Worm (Caenorhabditis elegans) whole organism, L1 larva: ENCODE results near the gene nhr-125.
A peak's percentile ranks its signal among the peaks of the same experiment; 100 is the strongest.

Experiments used
- C04F5.9 ChIP-seq: sonication (generic microtip); optimal IDR thresholded peaks from 2 replicates; lab custom pipeline; 2016; ENCODE audit warnings: missing genetic modification characterization, missing compliant biosample characterization
- aha-1 ChIP-seq: fragments of 150-350 bp; optimal IDR thresholded peaks from 2 replicates; lab custom pipeline; 2014; ENCODE audit warnings: missing biosample characterization, missing genetic modification characterization
- alr-1 ChIP-seq: fragments of 200-800 bp; sonication (Bioruptor generic); optimal IDR thresholded peaks from 2 replicates; lab custom pipeline; 2018; ENCODE audit warnings: borderline replicate concordance, mild to moderate bottlenecking, missing genetic modification characterization, missing compliant biosample characterization
- aly-2 ChIP-seq: fragments of 150-350 bp; optimal IDR thresholded peaks from 2 replicates; lab custom pipeline; 2014; ENCODE audit warnings: missing biosample characterization, missing genetic modification characterization
- ama-1 ChIP-seq: fragments of 150-350 bp; optimal IDR thresholded peaks from 2 replicates; lab custom pipeline; 2014
- ceh-63 ChIP-seq: fragments of 200-800 bp; sonication (Bioruptor generic); optimal IDR thresholded peaks from 2 replicates; lab custom pipeline; 2018; ENCODE audit warnings: mild to moderate bottlenecking, missing genetic modification characterization, missing compliant biosample characterization
- ceh-8 ChIP-seq: fragments of 200-800 bp; sonication (Bioruptor generic); optimal IDR thresholded peaks from 2 replicates; lab custom pipeline; 2018; ENCODE audit warnings: mild to moderate bottlenecking, missing genetic modification characterization, moderate library complexity, missing compliant biosample characterization
- ceh-88 ChIP-seq: fragments of 200-800 bp; sonication (Bioruptor generic); IDR thresholded peaks from 2 replicates; pipeline ENCODE4 v1.3.6; 2022; ENCODE audit warnings: missing genetic modification characterization, missing compliant biosample characterization
- ces-1 ChIP-seq: fragments of 150-350 bp; optimal IDR thresholded peaks from 2 replicates; lab custom pipeline; 2014; ENCODE audit warnings: missing biosample characterization, missing genetic modification reagents, missing genetic modification characterization
- dpl-1 ChIP-seq, 3 experiments: fragments of 150-350 bp in 2 of 3; sonication (generic microtip) in 1 of 3; optimal IDR thresholded peaks; 2 replicates each; lab custom pipeline; 2014 to 2017; ENCODE audit warnings: missing biosample characterization in 3 of 3, missing genetic modification characterization in 3 of 3, missing genetic modification reagents in 3 of 3
- dsc-1 ChIP-seq: sonication (generic microtip); optimal IDR thresholded peaks from 2 replicates; lab custom pipeline; 2016; ENCODE audit warnings: mild to moderate bottlenecking, missing genetic modification characterization, missing compliant biosample characterization
- efl-3 ChIP-seq: fragments of 200-800 bp; sonication (Bioruptor generic); optimal IDR thresholded peaks from 2 replicates; lab custom pipeline; 2018; ENCODE audit warnings: mild to moderate bottlenecking, missing genetic modification characterization, missing compliant biosample characterization
- egl-13 ChIP-seq: sonication (generic microtip); optimal IDR thresholded peaks from 2 replicates; lab custom pipeline; 2016; ENCODE audit warnings: missing genotype, missing genetic modification reagents, missing genetic modification characterization, missing compliant biosample characterization
- ets-5 ChIP-seq: fragments of 200-800 bp; sonication (Bioruptor generic); IDR thresholded peaks from 2 replicates; pipeline ENCODE4 v1.3.6; 2022; ENCODE audit warnings: missing genetic modification characterization, missing compliant biosample characterization
- fkh-8 ChIP-seq: sonication (generic microtip); optimal IDR thresholded peaks from 2 replicates; lab custom pipeline; 2016; ENCODE audit warnings: mild to moderate bottlenecking, missing genetic modification characterization, missing compliant biosample characterization
- hlh-17 ChIP-seq: fragments of 200-800 bp; sonication (Bioruptor generic); optimal IDR thresholded peaks from 2 replicates; lab custom pipeline; 2018; ENCODE audit warnings: missing genetic modification characterization, mild to moderate bottlenecking, missing compliant biosample characterization, moderate library complexity, borderline replicate concordance
- hlh-4 ChIP-seq: sonication (generic microtip); optimal IDR thresholded peaks from 2 replicates; lab custom pipeline; 2016; ENCODE audit warnings: mild to moderate bottlenecking, missing genetic modification characterization, missing compliant biosample characterization
- isw-1 ChIP-seq: fragments of 200-800 bp; sonication (Bioruptor generic); IDR thresholded peaks from 2 replicates; pipeline ENCODE4 v1.3.6; 2022; ENCODE audit warnings: missing genetic modification characterization, missing compliant biosample characterization
- lin-13 ChIP-seq: fragments of 150-350 bp; optimal IDR thresholded peaks from 2 replicates; lab custom pipeline; 2014; ENCODE audit warnings: missing biosample characterization, missing genetic modification reagents, missing genetic modification characterization
- lin-14 ChIP-seq: fragments of 200-800 bp; sonication (Bioruptor generic); optimal IDR thresholded peaks from 2 replicates; lab custom pipeline; 2018; ENCODE audit warnings: mild to moderate bottlenecking, missing genetic modification characterization, moderate library complexity, missing compliant biosample characterization
- lin-15B ChIP-seq: fragments of 150-350 bp; sonication (generic microtip); optimal IDR thresholded peaks from 3 replicates; lab custom pipeline; 2014; ENCODE audit warnings: missing biosample characterization, missing genetic modification characterization
- mef-2 ChIP-seq: fragments of 150-350 bp; optimal IDR thresholded peaks from 2 replicates; lab custom pipeline; 2014; ENCODE audit warnings: missing biosample characterization, missing genetic modification characterization
- mep-1 ChIP-seq: fragments of 150-350 bp; optimal IDR thresholded peaks from 2 replicates; lab custom pipeline; 2014; ENCODE audit warnings: missing biosample characterization, missing genetic modification characterization
- nhr-11 ChIP-seq: fragments of 150-350 bp; optimal IDR thresholded peaks from 2 replicates; lab custom pipeline; 2014; ENCODE audit warnings: missing biosample characterization, missing genetic modification characterization
- nhr-12 ChIP-seq: sonication (generic microtip); optimal IDR thresholded peaks from 2 replicates; lab custom pipeline; 2017; ENCODE audit warnings: missing biosample characterization, missing genetic modification characterization
- nhr-19 ChIP-seq: fragments of 200-800 bp; sonication (Bioruptor generic); conservative IDR thresholded peaks from 2 replicates; pipeline ENCODE4 v1.3.6; 2022; ENCODE audit warnings: missing genetic modification characterization, missing compliant biosample characterization
- nhr-20 ChIP-seq: sonication (generic microtip); optimal IDR thresholded peaks from 2 replicates; lab custom pipeline; 2016; ENCODE audit warnings: mild to moderate bottlenecking, missing genetic modification characterization, missing compliant biosample characterization
- nhr-47 ChIP-seq: sonication (generic microtip); optimal IDR thresholded peaks from 2 replicates; lab custom pipeline; 2016; ENCODE audit warnings: mild to moderate bottlenecking, missing genetic modification characterization, moderate library complexity, missing compliant biosample characterization
- nhr-71 ChIP-seq: sonication (generic microtip); optimal IDR thresholded peaks from 2 replicates; lab custom pipeline; 2016; ENCODE audit warnings: mild to moderate bottlenecking, missing genetic modification characterization, moderate library complexity, missing compliant biosample characterization
- nhr-77 ChIP-seq: fragments of 150-350 bp; optimal IDR thresholded peaks from 2 replicates; lab custom pipeline; 2014; ENCODE audit warnings: missing biosample characterization, missing genetic modification characterization
- nhr-85 ChIP-seq: sonication (generic microtip); peaks from one replicate; lab custom pipeline; 2016; ENCODE audit warnings: missing genetic modification characterization, inconsistent platforms, missing compliant biosample characterization
- pax-3 ChIP-seq: fragments of 200-800 bp; sonication (Bioruptor generic); optimal IDR thresholded peaks from 2 replicates; lab custom pipeline; 2018; ENCODE audit warnings: mild to moderate bottlenecking, missing genetic modification characterization, moderate library complexity, missing compliant biosample characterization
- pqm-1 ChIP-seq: sonication (generic microtip); optimal IDR thresholded peaks from 3 replicates; lab custom pipeline; 2017; ENCODE audit warnings: missing biosample characterization, missing genetic modification characterization
- rnt-1 ChIP-seq: sonication (generic microtip); optimal IDR thresholded peaks from 2 replicates; lab custom pipeline; 2016; ENCODE audit warnings: mild to moderate bottlenecking, missing genetic modification characterization, moderate library complexity, missing compliant biosample characterization
- skn-1 ChIP-seq: fragments of 150-350 bp; optimal IDR thresholded peaks from 2 replicates; lab custom pipeline; 2014; ENCODE audit warnings: missing biosample characterization, missing genetic modification characterization
- snu-23 ChIP-seq: sonication (generic microtip); optimal IDR thresholded peaks from 2 replicates; lab custom pipeline; 2016; ENCODE audit warnings: missing genetic modification characterization, missing compliant biosample characterization
- sptf-1 ChIP-seq: fragments of 150-350 bp; optimal IDR thresholded peaks from 2 replicates; lab custom pipeline; 2014; ENCODE audit warnings: missing biosample characterization, missing genetic modification characterization
- unc-62 ChIP-seq: fragments of 150-350 bp; optimal IDR thresholded peaks from 2 replicates; lab custom pipeline; 2014; ENCODE audit warnings: missing biosample characterization, missing genetic modification reagents, missing genetic modification characterization
- unc-98 ChIP-seq: fragments of 200-800 bp; sonication (Bioruptor generic); IDR thresholded peaks from 2 replicates; pipeline ENCODE4 v1.3.6; 2022; ENCODE audit warnings: missing genetic modification characterization, missing compliant biosample characterization
- zip-4 ChIP-seq: fragments of 200-800 bp; sonication (Bioruptor generic); optimal IDR thresholded peaks from 2 replicates; lab custom pipeline; 2018; ENCODE audit warnings: mild to moderate bottlenecking, missing genetic modification characterization, moderate library complexity, missing compliant biosample characterization

nhr-125 gene

ce11 chrV:4330820-4331219 is 5.5 kb upstream of the nhr-125 start:
- no peak for TF ChIP-seq dpl-1 (GFP tag; optimal IDR thresholded peaks at IDR 0.05; lab: Kevin White, UChicago)
- TF ChIP-seq hlh-4 (tag; lab: Kevin White, UChicago) = no peak
- TF ChIP-seq ceh-8 (GFP tag; lab: Kevin White, UChicago) = no peak
- TF ChIP-seq ceh-63 (GFP tag; lab: Kevin White, UChicago) = no peak

DNA sequence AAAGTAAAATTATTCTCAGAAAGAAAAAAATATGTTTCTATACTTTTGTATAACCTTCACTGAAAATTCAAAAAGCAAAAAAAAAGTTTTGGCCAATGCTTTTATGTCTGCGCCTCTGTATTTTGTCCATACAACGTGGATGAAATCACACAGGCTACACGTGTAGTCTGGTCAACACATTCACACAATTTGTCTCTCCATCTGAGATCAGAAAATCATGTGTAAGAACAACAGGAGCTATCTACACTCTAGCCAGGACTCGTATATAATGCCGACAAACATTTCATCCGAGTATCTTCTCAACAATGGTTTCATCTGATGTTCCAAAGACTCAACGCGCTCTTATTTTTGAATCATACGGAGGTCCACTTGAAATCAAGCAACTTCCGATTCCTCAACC is 1.5 kb upstream of the nhr-125 start, which contains the start of gene D2063.1:
Gene D2063.1 (plus strand): TSS at position 281 of the 400 bp plus-strand sequence.
- TF ChIP-seq nhr-19 (GFP tag; lab: Robert Waterston, UW) (peak; percentile 18; the same call in 1 of the 2 replicates), ces-1 (GFP tag; lab: Kevin White, UChicago) (no peak), ceh-88 (no peak), lin-13 (GFP tag; lab: Kevin White, UChicago) (no peak), rnt-1 (tag; lab: Kevin White, UChicago) (peak; percentile 58), snu-23 (GFP tag; lab: Kevin White, UChicago) (no peak), nhr-11 (peak; percentile 13), unc-62 (no peak), nhr-71 (tag; lab: Kevin White, UChicago) (peak; percentile 53), nhr-20 (tag; lab: Kevin White, UChicago) (peak; percentile 44), unc-98 (GFP tag; lab: Robert Waterston, UW) (no peak), lin-14 (GFP tag; lab: Kevin White, UChicago) (peak; percentile 34), ama-1 (lab: Kevin White, UChicago) (no peak), nhr-47 (no peak)

ce11 chrV:4322706-4323105 is 2.6 kb downstream of the nhr-125 start, which contains the start of gene R02D1.2:
R02D1.2 (minus strand) TSS chrV:4322806.
- TF ChIP-seq isw-1 (GFP tag; lab: Robert Waterston, UW) (no peak), dsc-1 (tag; lab: Kevin White, UChicago) (no peak), nhr-77 (tag; lab: Kevin White, UChicago) (no peak), sptf-1 (tag; lab: Kevin White, UChicago) (no peak), C04F5.9 (tag; lab: Kevin White, UChicago) (no peak), ets-5 (no peak), nhr-85 (no peak), mef-2 (tag; lab: Kevin White, UChicago) (no peak), egl-13 (no peak), aha-1 (tag; lab: Kevin White, UChicago) (no peak), ceh-63 (GFP tag; lab: Kevin White, UChicago) (no peak), pax-3 (no peak), mep-1 (tag; lab: Kevin White, UChicago) (no peak), hlh-17 (GFP tag; lab: Kevin White, UChicago) (no peak), efl-3 (GFP tag; lab: Kevin White, UChicago) (no peak), pqm-1 (tag; lab: Kevin White, UChicago) (no peak), lin-14 (GFP tag; lab: Kevin White, UChicago) (no peak), zip-4 (no peak), nhr-12 (tag; lab: Kevin White, UChicago) (no peak), lin-15B (tag; lab: Kevin White, UChicago) (no peak)

ce11 chrV:4319867-4320266 is 5.4 kb downstream of the nhr-125 start, which contains the start of gene ZC132.9:
ZC132.9 (minus strand) TSS chrV:4319967.
- TF ChIP-seq isw-1 (GFP tag; lab: Robert Waterston, UW) (no peak), fkh-8 (peak; percentile 38), ceh-63 (GFP tag; lab: Kevin White, UChicago) (no peak), nhr-20 (tag; lab: Kevin White, UChicago) (peak; percentile 8), skn-1 (no peak), aly-2 (tag; lab: Kevin White, UChicago) (no peak), lin-15B (tag; lab: Kevin White, UChicago) (no peak), alr-1 (tag; lab: Kevin White, UChicago) (no peak), nhr-85 (no peak)
- TF ChIP-seq, all 84 proteins: peak for 2
